Fruit fly (Drosophila melanogaster) whole organism, embryonic: ENCODE results near the gene CG7889.

ENCODE experiments used
- BEAF-32 ChIP-seq: fragments of 200-800 bp; sonication (Bioruptor generic); optimal IDR thresholded peaks from 3 replicates; lab custom pipeline; 2017; ENCODE audit warnings: missing biosample characterization, missing genetic modification characterization, mild to moderate bottlenecking, moderate library complexity, missing genetic modification reagents
- Blimp-1 ChIP-seq: fragments of 200-800 bp; sonication (Bioruptor generic); optimal IDR thresholded peaks from 3 replicates; lab custom pipeline; 2018; ENCODE audit warnings: missing biosample characterization, missing genetic modification characterization, mild to moderate bottlenecking, moderate library complexity, missing genetic modification reagents
- CG1024 ChIP-seq: fragments of 200-800 bp; sonication (Bioruptor generic); IDR thresholded peaks from 2 replicates; pipeline ENCODE4 v1.3.6; 2022; ENCODE audit warnings: missing biosample characterization, missing genetic modification characterization
- CG10267 ChIP-seq: fragments of 200-800 bp; sonication (Bioruptor generic); optimal IDR thresholded peaks from 2 replicates; lab custom pipeline; 2018; ENCODE audit warnings: missing biosample characterization, mild to moderate bottlenecking, missing genetic modification characterization, moderate library complexity
- CG10366 ChIP-seq: fragments of 200-800 bp; sonication (Bioruptor generic); IDR thresholded peaks from 2 replicates; pipeline ENCODE4 v1.3.6; 2022; ENCODE audit warnings: missing biosample characterization, missing genetic modification characterization
- CG10431 ChIP-seq: fragments of 200-800 bp; sonication (Bioruptor generic); optimal IDR thresholded peaks from 3 replicates; lab custom pipeline; 2018; ENCODE audit warnings: missing biosample characterization, mild to moderate bottlenecking, missing genetic modification characterization
- CG12071 ChIP-seq: fragments of 200-800 bp; sonication (Bioruptor generic); optimal IDR thresholded peaks from 3 replicates; lab custom pipeline; 2018; ENCODE audit warnings: missing biosample characterization, mild to moderate bottlenecking, missing genetic modification characterization
- CG12219 ChIP-seq: fragments of 200-800 bp; sonication (Bioruptor generic); optimal IDR thresholded peaks from 3 replicates; lab custom pipeline; 2018; ENCODE audit warnings: missing biosample characterization, mild to moderate bottlenecking, missing genetic modification characterization
- CG13123 ChIP-seq: fragments of 200-800 bp; sonication (Bioruptor generic); optimal IDR thresholded peaks from 2 replicates; lab custom pipeline; 2016; ENCODE audit warnings: missing biosample characterization, missing genetic modification characterization
- CG13624 ChIP-seq: fragments of 200-800 bp; sonication (Bioruptor generic); optimal IDR thresholded peaks from 2 replicates; lab custom pipeline; 2016; ENCODE audit warnings: missing biosample characterization, missing genetic modification characterization
- CG15696 ChIP-seq: fragments of 200-800 bp; sonication (Bioruptor generic); optimal IDR thresholded peaks from 2 replicates; lab custom pipeline; 2019; ENCODE audit warnings: missing biosample characterization, mild to moderate bottlenecking, missing genetic modification characterization, moderate library complexity
- CG34422 ChIP-seq: fragments of 200-800 bp; sonication (Bioruptor generic); IDR thresholded peaks from 3 replicates; pipeline ENCODE4 v1.3.6; 2022; ENCODE audit warnings: missing biosample characterization, missing genetic modification characterization
- CG3995 ChIP-seq: fragments of 200-800 bp; sonication (Bioruptor generic); optimal IDR thresholded peaks from 3 replicates; lab custom pipeline; 2016; ENCODE audit warnings: missing biosample characterization, missing genetic modification characterization
- CG4424 ChIP-seq: fragments of 200-800 bp; sonication (Bioruptor generic); optimal IDR thresholded peaks from 3 replicates; lab custom pipeline; 2016; ENCODE audit warnings: missing biosample characterization, missing genetic modification characterization
- CG4820 ChIP-seq: fragments of 200-800 bp; sonication (Bioruptor generic); optimal IDR thresholded peaks from 3 replicates; lab custom pipeline; 2016; ENCODE audit warnings: missing biosample characterization, missing genetic modification characterization
- CG6254 ChIP-seq: fragments of 200-800 bp; sonication (Bioruptor generic); optimal IDR thresholded peaks from 3 replicates; lab custom pipeline; 2017; ENCODE audit warnings: mild to moderate bottlenecking, missing biosample characterization, missing genetic modification reagents, missing genetic modification characterization
- CG7556 ChIP-seq: fragments of 200-800 bp; sonication (Bioruptor generic); optimal IDR thresholded peaks from 2 replicates; lab custom pipeline; 2017; ENCODE audit warnings: missing biosample characterization, mild to moderate bottlenecking, missing genetic modification characterization
- CG7745 ChIP-seq: fragments of 200-800 bp; sonication (Bioruptor generic); optimal IDR thresholded peaks from 2 replicates; lab custom pipeline; 2018; ENCODE audit warnings: missing biosample characterization, mild to moderate bottlenecking, missing genetic modification characterization, moderate library complexity
- CG7786 ChIP-seq: fragments of 200-800 bp; sonication (Bioruptor generic); optimal IDR thresholded peaks from 2 replicates; lab custom pipeline; 2016; ENCODE audit warnings: missing biosample characterization, missing genetic modification characterization
- CG7987 ChIP-seq: fragments of 200-800 bp; sonication (Bioruptor generic); optimal IDR thresholded peaks from 2 replicates; lab custom pipeline; 2018; ENCODE audit warnings: missing biosample characterization, mild to moderate bottlenecking, missing genetic modification characterization, moderate library complexity
- E2f2 ChIP-seq: fragments of 200-800 bp; sonication (Bioruptor generic); IDR thresholded peaks from 2 replicates; pipeline ENCODE4 v1.3.6; 2022; ENCODE audit warnings: missing biosample characterization, missing genetic modification characterization
- Fer2 ChIP-seq: fragments of 200-800 bp; sonication (Bioruptor generic); optimal IDR thresholded peaks from 2 replicates; lab custom pipeline; 2018; ENCODE audit warnings: missing biosample characterization, mild to moderate bottlenecking, missing genetic modification characterization, moderate library complexity
- Gug ChIP-seq: fragments of 200-800 bp; sonication (Bioruptor generic); IDR thresholded peaks from 4 replicates; pipeline ENCODE4 v1.3.6; 2022; ENCODE audit warnings: missing biosample characterization, missing genetic modification characterization
- HLH4C ChIP-seq: fragments of 200-800 bp; sonication (Bioruptor generic); IDR thresholded peaks from 3 replicates; pipeline ENCODE4 v1.3.6; 2022; ENCODE audit warnings: missing biosample characterization, missing genetic modification characterization; ENCODE audit not compliant: partially characterized antibody
- HLH54F ChIP-seq: fragments of 200-800 bp; sonication (Bioruptor generic); optimal IDR thresholded peaks from 3 replicates; lab custom pipeline; 2016; ENCODE audit warnings: missing biosample characterization, missing genetic modification characterization
- HLHmδ ChIP-seq: fragments of 200-800 bp; sonication (Bioruptor generic); optimal IDR thresholded peaks from 2 replicates; lab custom pipeline; 2018; ENCODE audit warnings: missing biosample characterization, mild to moderate bottlenecking, missing genetic modification characterization, moderate library complexity
- Hmr ChIP-seq: fragments of 200-800 bp; sonication (Bioruptor generic); optimal IDR thresholded peaks from 3 replicates; lab custom pipeline; 2017; ENCODE audit warnings: mild to moderate bottlenecking, missing biosample characterization, missing genetic modification reagents, missing genetic modification characterization
- Kr ChIP-seq: fragments of 200-800 bp; sonication (Bioruptor generic); optimal IDR thresholded peaks from 2 replicates; lab custom pipeline; 2017; ENCODE audit warnings: missing biosample characterization, mild to moderate bottlenecking, missing genetic modification characterization
- MBD-R2 ChIP-seq: fragments of 200-800 bp; sonication (Bioruptor generic); IDR thresholded peaks from 2 replicates; pipeline ENCODE4 v1.3.6; 2022; ENCODE audit warnings: missing biosample characterization, missing genetic modification characterization
- NC2α ChIP-seq: fragments of 200-800 bp; sonication (Bioruptor generic); optimal IDR thresholded peaks from 2 replicates; lab custom pipeline; 2016; ENCODE audit warnings: missing biosample characterization, missing genetic modification characterization
- NC2β ChIP-seq: fragments of 200-800 bp; sonication (Bioruptor generic); optimal IDR thresholded peaks from 2 replicates; lab custom pipeline; 2016; ENCODE audit warnings: missing biosample characterization, missing genetic modification characterization
- Nf-YA ChIP-seq: fragments of 200-800 bp; sonication (Bioruptor generic); IDR thresholded peaks from 2 replicates; pipeline ENCODE4 v1.3.6; 2022; ENCODE audit warnings: missing biosample characterization, missing genetic modification characterization
- PHDP ChIP-seq: fragments of 200-800 bp; sonication (Bioruptor generic); optimal IDR thresholded peaks from 3 replicates; lab custom pipeline; 2018; ENCODE audit warnings: missing biosample characterization, mild to moderate bottlenecking, missing genetic modification characterization, moderate library complexity
- Pdp1 ChIP-seq, 2 experiments: fragments of 200-800 bp; sonication (Bioruptor generic); optimal IDR thresholded peaks; 3 replicates each; lab custom pipeline; 2016; ENCODE audit warnings: missing biosample characterization in 2 of 2, missing genetic modification characterization in 2 of 2, mild to moderate bottlenecking in 1 of 2, moderate library complexity in 1 of 2
- Sox100B ChIP-seq: fragments of 200-800 bp; sonication (Bioruptor generic); optimal IDR thresholded peaks from 3 replicates; lab custom pipeline; 2018; ENCODE audit warnings: missing biosample characterization, mild to moderate bottlenecking, missing genetic modification characterization
- chinmo ChIP-seq: fragments of 200-800 bp; sonication (Bioruptor generic); IDR thresholded peaks from 4 replicates; pipeline ENCODE4 v1.3.6; 2022; ENCODE audit warnings: missing biosample characterization, missing genetic modification characterization; ENCODE audit not compliant: partially characterized antibody
- eve ChIP-seq, 2 experiments: fragments of >200 bp; optimal IDR thresholded peaks; 2 replicates each; lab custom pipeline; 2017; ENCODE audit warnings: missing biosample characterization in 2 of 2, missing genetic modification characterization in 2 of 2
- gfzf ChIP-seq: fragments of 200-800 bp; sonication (Bioruptor generic); optimal IDR thresholded peaks from 2 replicates; lab custom pipeline; 2016; ENCODE audit warnings: missing biosample characterization, mild to moderate bottlenecking, missing genetic modification characterization, moderate library complexity
- kah ChIP-seq: fragments of 200-800 bp; sonication (Bioruptor generic); optimal IDR thresholded peaks from 2 replicates; lab custom pipeline; 2018; ENCODE audit warnings: missing biosample characterization, mild to moderate bottlenecking, missing genetic modification characterization
- knrl ChIP-seq: fragments of 200-800 bp; sonication (Bioruptor generic); IDR thresholded peaks from 3 replicates; pipeline ENCODE4 v1.3.6; 2022; ENCODE audit warnings: missing biosample characterization, missing genetic modification characterization; ENCODE audit not compliant: partially characterized antibody
- lab ChIP-seq: fragments of 200-800 bp; sonication (Bioruptor generic); optimal IDR thresholded peaks from 3 replicates; lab custom pipeline; 2017; ENCODE audit warnings: missing biosample characterization, missing genetic modification characterization, mild to moderate bottlenecking, moderate library complexity, missing genetic modification reagents
- lov ChIP-seq, 2 experiments: fragments of 200-800 bp in 1 of 2; fragments of >200 bp in 1 of 2; sonication (Bioruptor generic) in 1 of 2; IDR thresholded peaks in 1 of 2; optimal IDR thresholded peaks in 1 of 2; 2 replicates in 1 of 2; 3 replicates in 1 of 2; pipeline versions ENCODE4 v1.3.6 to Lab custom; 2017 to 2022; ENCODE audit warnings: missing biosample characterization in 1 of 2, missing genetic modification characterization in 1 of 2
- odd ChIP-seq: fragments of 200-800 bp; sonication (Bioruptor generic); optimal IDR thresholded peaks from 2 replicates; lab custom pipeline; 2017; ENCODE audit warnings: missing biosample characterization, mild to moderate bottlenecking, missing genetic modification characterization
- pfk ChIP-seq: fragments of 200-800 bp; sonication (Bioruptor generic); optimal IDR thresholded peaks from 2 replicates; lab custom pipeline; 2018; ENCODE audit warnings: missing biosample characterization, mild to moderate bottlenecking, missing genetic modification characterization, moderate library complexity
- pros ChIP-seq: fragments of 200-800 bp; sonication (Bioruptor generic); optimal IDR thresholded peaks from 3 replicates; lab custom pipeline; 2019; ENCODE audit warnings: missing biosample characterization, mild to moderate bottlenecking, missing genetic modification characterization, moderate library complexity
- pzg ChIP-seq: fragments of 200-800 bp; sonication (Bioruptor generic); optimal IDR thresholded peaks from 3 replicates; lab custom pipeline; 2018; ENCODE audit warnings: missing biosample characterization, mild to moderate bottlenecking, missing genetic modification characterization, moderate library complexity
- shn ChIP-seq: fragments of 200-800 bp; sonication (Bioruptor generic); optimal IDR thresholded peaks from 3 replicates; lab custom pipeline; 2016; ENCODE audit warnings: missing biosample characterization, missing genetic modification characterization
- sqz ChIP-seq: fragments of 200-800 bp; sonication (Bioruptor generic); optimal IDR thresholded peaks from 3 replicates; lab custom pipeline; 2018; ENCODE audit warnings: missing biosample characterization, mild to moderate bottlenecking, missing genetic modification characterization
- trem ChIP-seq: fragments of 200-800 bp; optimal IDR thresholded peaks from 3 replicates; lab custom pipeline; 2019; ENCODE audit warnings: missing biosample characterization, mild to moderate bottlenecking, missing genetic modification characterization, moderate library complexity

Gene CG7889

DNA sequence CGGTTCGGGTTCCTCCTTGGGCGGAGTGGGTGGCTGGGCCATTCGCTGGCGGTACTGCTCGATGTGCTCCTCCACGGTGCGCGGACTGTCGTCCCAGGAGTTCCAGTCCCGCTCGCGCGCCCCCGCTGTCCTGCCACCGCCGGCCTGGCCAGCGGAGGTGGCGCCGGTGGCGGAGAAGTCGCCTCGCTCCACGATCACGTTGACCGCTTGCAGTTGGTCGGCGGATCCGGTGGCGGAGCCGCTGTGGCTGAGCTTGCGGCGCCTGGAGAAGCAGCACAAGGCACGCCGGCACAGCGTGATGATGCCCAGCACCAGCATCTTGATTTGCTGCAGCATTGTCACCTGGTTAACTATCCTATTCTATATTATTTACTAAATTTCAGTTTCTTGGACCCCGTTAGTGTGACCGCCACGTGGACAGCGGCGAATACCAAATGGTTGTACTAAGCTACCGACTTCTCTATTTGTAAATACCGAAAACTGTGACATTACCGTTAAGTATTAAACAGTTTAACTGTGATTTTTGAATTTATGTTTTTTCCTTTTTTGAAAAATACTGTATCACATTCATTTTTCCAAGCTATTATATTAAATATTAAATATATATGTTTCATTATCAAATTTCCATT, 33.2 kb downstream of the CG7889 start, which contains the start of the genes CG32537 and CG32536 (continued):
- TF ChIP-seq CG15696 (no peak), Gug (GFP tag; lab: Robert Waterston, UW) (no peak), shn (GFP tag; lab: Kevin White, UChicago) (no peak), CG10431 (GFP tag; lab: Kevin White, UChicago) (no peak), CG7745 (tag; lab: Kevin White, UChicago) (no peak), MBD-R2 (GFP tag; lab: Robert Waterston, UW) (peak; percentile 67), PHDP (no peak), CG13123 (GFP tag; lab: Kevin White, UChicago) (no peak), pzg (peak; percentile 53), NC2β (GFP tag; lab: Kevin White, UChicago) (no peak), CG12219 (GFP tag; lab: Kevin White, UChicago) (no peak), CG4820 (GFP tag; lab: Kevin White, UChicago) (no peak), CG12071 (GFP tag; lab: Kevin White, UChicago) (no peak), eve (GFP tag; optimal IDR thresholded peaks at IDR 0.05; lab: Kevin White, UChicago) (no peak), CG13624 (GFP tag; lab: Kevin White, UChicago) (no peak), trem (tag; lab: Kevin White, UChicago) (peak; percentile 24), NC2α (GFP tag; lab: Kevin White, UChicago) (no peak), sqz (GFP tag; lab: Kevin White, UChicago) (no peak), CG4424 (GFP tag; lab: Kevin White, UChicago) (no peak), CG7786 (no peak), Fer2 (no peak), BEAF-32 (GFP tag; lab: Kevin White, UChicago) (peak; percentile 6), Sox100B (GFP tag; lab: Kevin White, UChicago) (no peak), CG1024 (GFP tag; lab: Robert Waterston, UW) (no peak), HLH54F (GFP tag; lab: Kevin White, UChicago) (no peak), CG7556 (no peak), pros (GFP tag; lab: Kevin White, UChicago) (no peak), CG7987 (no peak), lov (optimal IDR thresholded peaks at IDR 0.05; lab: Kevin White, UChicago) (no peak), lov (GFP tag; IDR thresholded peaks at IDR 0.05; lab: Robert Waterston, UW) (no peak), pfk (no peak), CG10267 (tag; lab: Kevin White, UChicago) (no peak), HLHmδ (GFP tag; lab: Kevin White, UChicago) (no peak), kah (no peak), Blimp-1 (GFP tag; lab: Kevin White, UChicago) (no peak), CG34422 (GFP tag; lab: Robert Waterston, UW) (0 out of 3 replicates have a peak, but pooled peaks have one; percentile 38), Hmr (no peak), CG10366 (no peak), gfzf (GFP tag; lab: Kevin White, UChicago) (peak; percentile 73), Nf-YA (GFP tag; lab: Robert Waterston, UW) (no peak), E2f2 (peak; percentile 53), CG6254 (no peak), knrl (GFP tag; lab: Robert Waterston, UW) (no peak), lab (GFP tag; lab: Kevin White, UChicago) (no peak), odd (no peak), HLH4C (no peak), Pdp1 (GFP tag; optimal IDR thresholded peaks at IDR 0.05; lab: Kevin White, UChicago) (no peak), CG3995 (GFP tag; lab: Kevin White, UChicago) (peak; percentile 97), Kr (GFP tag; lab: Kevin White, UChicago) (no peak), chinmo (GFP tag; lab: Robert Waterston, UW) (no peak)
